Worm (Caenorhabditis elegans): ENCODE data around the gene dnj-26.

The dnj-26 gene

DNA sequence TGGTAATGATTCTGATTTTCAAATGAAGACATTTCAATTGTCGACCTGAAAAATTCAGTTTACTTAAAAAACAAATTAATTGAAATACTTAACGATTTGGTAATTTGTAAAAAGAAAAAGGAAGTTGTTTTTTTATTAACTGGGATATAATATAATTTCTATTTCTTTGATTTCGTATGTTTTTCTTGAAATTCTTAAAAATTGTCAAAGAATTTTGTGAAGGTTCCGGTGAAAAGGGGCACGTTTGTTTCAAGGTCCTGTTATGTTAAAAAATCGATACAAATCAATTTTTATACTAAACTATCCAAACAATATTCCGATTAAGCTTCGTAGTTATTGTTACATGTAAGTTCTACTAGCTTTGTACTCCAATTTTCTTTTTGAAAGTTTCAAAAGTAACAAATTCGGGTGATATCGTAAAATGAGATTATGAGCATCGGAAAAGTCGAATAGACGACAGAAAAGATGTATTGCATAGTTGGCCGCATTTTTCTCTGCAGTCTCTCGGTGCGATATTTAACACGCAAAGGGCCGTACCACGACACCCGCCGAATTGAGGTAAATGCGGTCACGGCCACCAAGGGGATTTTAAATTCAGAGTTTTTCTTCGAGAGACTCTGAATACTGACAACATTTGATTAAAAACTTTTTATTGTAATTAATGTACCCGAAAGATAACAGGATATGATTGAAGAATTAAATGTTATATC lies 6.8 kb upstream of the dnj-26 start, which contains the start of gene Y39C12A.9:
Gene Y39C12A.9 (minus strand): TSS at position 51 of the 710 bp plus-strand sequence.
- TF ChIP-seq aly-1 (tag; optimal IDR thresholded peaks at IDR 0.05) (no peak), F13C5.2 (tag; optimal IDR thresholded peaks at IDR 0.05) (no peak), ets-7 (tag; optimal IDR thresholded peaks at IDR 0.05) (no peak), scrt-1 (GFP tag; IDR thresholded peaks at IDR 0.05) (no peak), sea-1 (GFP tag; conservative IDR thresholded peaks at IDR 0.05) (no peak), ceh-36 (tag; optimal IDR thresholded peaks at IDR 0.05) (no peak), ama-1 (optimal IDR thresholded peaks at IDR 0.05) (no peak), pes-1 (GFP tag; IDR thresholded peaks at IDR 0.05) (no peak), B0310.2 (tag; optimal IDR thresholded peaks at IDR 0.05) (no peak), tbx-11 (GFP tag; IDR thresholded peaks at IDR 0.05) (no peak), tra-4 (tag; optimal IDR thresholded peaks at IDR 0.05) (no peak), hnd-1 (tag; optimal IDR thresholded peaks at IDR 0.05) (no peak), ceh-13 (GFP tag; optimal IDR thresholded peaks at IDR 0.05) (no peak)

DNA sequence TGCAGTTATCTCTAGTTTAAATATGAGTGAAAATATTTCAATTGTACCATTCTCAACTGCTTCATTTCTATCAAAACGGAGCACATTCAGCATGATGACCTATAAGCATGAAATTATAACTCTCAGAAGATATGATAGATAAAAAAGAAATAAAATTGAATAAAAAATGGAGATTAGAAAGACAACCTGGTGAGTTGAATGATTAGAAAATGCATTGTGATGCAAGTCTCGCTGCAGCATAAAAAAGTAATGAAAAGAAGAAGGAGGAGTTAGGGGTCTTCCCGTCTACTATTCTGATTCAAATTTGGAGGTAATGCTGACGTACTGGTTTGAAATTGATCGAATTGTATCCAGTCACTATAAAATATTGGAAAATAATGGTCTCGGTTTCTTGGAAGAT lies 7.8 kb downstream of the dnj-26 start, which contains the start of gene sre-15:
Gene sre-15 (minus strand): TSS at position 101 of the 400 bp plus-strand sequence.
- TF ChIP-seq hmbx-1 (tag; optimal IDR thresholded peaks at IDR 0.05) (no peak), sea-1 (GFP tag; conservative IDR thresholded peaks at IDR 0.05) (no peak), ama-1 (optimal IDR thresholded peaks at IDR 0.05) (no peak), B0310.2 (tag; optimal IDR thresholded peaks at IDR 0.05) (no peak), hnd-1 (tag; optimal IDR thresholded peaks at IDR 0.05) (no peak), ceh-36 (tag; optimal IDR thresholded peaks at IDR 0.05) (no peak), flt-1 (GFP tag; IDR thresholded peaks at IDR 0.05) (no peak), pes-1 (GFP tag; IDR thresholded peaks at IDR 0.05) (no peak), tbx-11 (GFP tag; IDR thresholded peaks at IDR 0.05) (no peak), hmg-4 (GFP tag; optimal IDR thresholded peaks at IDR 0.05) (no peak)

- TF ChIP-seq hnd-1 (tag; optimal IDR thresholded peaks at IDR 0.05) (no peak), ets-7 (tag; optimal IDR thresholded peaks at IDR 0.05) (no peak), flt-1 (GFP tag; IDR thresholded peaks at IDR 0.05) (no peak), tra-4 (tag; optimal IDR thresholded peaks at IDR 0.05) (no peak), scrt-1 (GFP tag; IDR thresholded peaks at IDR 0.05) (no peak), hmg-4 (GFP tag; optimal IDR thresholded peaks at IDR 0.05) (no peak), tbx-11 (GFP tag; IDR thresholded peaks at IDR 0.05) (no peak), ceh-13 (GFP tag; optimal IDR thresholded peaks at IDR 0.05) (no peak), pes-1 (GFP tag; IDR thresholded peaks at IDR 0.05) (no peak), ceh-36 (tag; optimal IDR thresholded peaks at IDR 0.05) (no peak), F13C5.2 (tag; optimal IDR thresholded peaks at IDR 0.05) (no peak), tbx-37 (GFP tag; conservative IDR thresholded peaks at IDR 0.05) (no peak), aly-1 (tag; optimal IDR thresholded peaks at IDR 0.05) (no peak), hmbx-1 (tag; optimal IDR thresholded peaks at IDR 0.05) (no peak), sea-1 (GFP tag; conservative IDR thresholded peaks at IDR 0.05) (no peak), ama-1 (optimal IDR thresholded peaks at IDR 0.05) (no peak), B0310.2 (tag; optimal IDR thresholded peaks at IDR 0.05) (no peak)
Measured at ce11 chrIV:12238851-12239250, 13.6 kb downstream of the dnj-26 start, which contains the start of gene sre-19. TSS of gene sre-19 (minus strand) at chrIV:12238951.

DNA sequence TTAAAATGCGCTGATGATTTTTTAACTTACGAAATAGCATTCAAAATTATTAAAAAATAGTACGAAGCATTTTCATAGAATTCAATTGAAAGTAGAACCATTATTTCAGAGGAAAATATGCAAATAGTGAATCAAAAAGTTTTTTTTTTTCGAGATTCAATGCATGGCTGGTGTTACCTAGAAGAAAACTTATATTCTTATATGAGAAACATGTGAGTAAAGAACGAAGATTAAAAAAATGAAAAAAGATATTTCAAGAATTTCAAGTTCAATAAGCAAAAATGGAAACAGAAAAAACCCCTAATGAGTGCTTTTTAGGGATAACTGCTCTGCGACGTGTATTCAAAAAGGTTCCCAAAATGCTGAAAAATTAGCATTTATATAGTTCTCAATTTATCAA lies 16.5 kb downstream of the dnj-26 start, which contains the start of gene sre-16:
Gene sre-16 (minus strand): TSS at position 101 of the 400 bp plus-strand sequence.
- TF ChIP-seq hnd-1 (tag; optimal IDR thresholded peaks at IDR 0.05) = no peak
- no peak for TF ChIP-seq hmg-4 (GFP tag; optimal IDR thresholded peaks at IDR 0.05)
- TF ChIP-seq scrt-1 (GFP tag; IDR thresholded peaks at IDR 0.05) = no peak
- TF ChIP-seq flt-1 (GFP tag; IDR thresholded peaks at IDR 0.05) = no peak
- TF ChIP-seq F13C5.2 (tag; optimal IDR thresholded peaks at IDR 0.05) = no peak
- no peak for TF ChIP-seq hmbx-1 (tag; optimal IDR thresholded peaks at IDR 0.05)
- no peak for TF ChIP-seq aly-1 (tag; optimal IDR thresholded peaks at IDR 0.05)
- no peak for TF ChIP-seq tbx-37 (GFP tag; conservative IDR thresholded peaks at IDR 0.05)
- no peak for TF ChIP-seq ceh-36 (tag; optimal IDR thresholded peaks at IDR 0.05)
- TF ChIP-seq sea-1 (GFP tag; conservative IDR thresholded peaks at IDR 0.05) = no peak
- no peak for TF ChIP-seq ceh-13 (GFP tag; optimal IDR thresholded peaks at IDR 0.05)
- TF ChIP-seq ama-1 (optimal IDR thresholded peaks at IDR 0.05) = no peak
- no peak for TF ChIP-seq ets-7 (tag; optimal IDR thresholded peaks at IDR 0.05)
- TF ChIP-seq tra-4 (tag; optimal IDR thresholded peaks at IDR 0.05) = no peak
- TF ChIP-seq pes-1 (GFP tag; IDR thresholded peaks at IDR 0.05) = no peak
- no peak for TF ChIP-seq B0310.2 (tag; optimal IDR thresholded peaks at IDR 0.05)
- no peak for TF ChIP-seq tbx-11 (GFP tag; IDR thresholded peaks at IDR 0.05)

ce11 chrIV:12229679-12230078 lies 22.8 kb downstream of the dnj-26 start, which contains the start of gene sre-18:
TSS of gene sre-18 (minus strand) at chrIV:12229779.
- TF ChIP-seq scrt-1 (GFP tag; IDR thresholded peaks at IDR 0.05) = no peak
- no peak for TF ChIP-seq ceh-13 (GFP tag; optimal IDR thresholded peaks at IDR 0.05)
- no peak for TF ChIP-seq hmbx-1 (tag; optimal IDR thresholded peaks at IDR 0.05)
- TF ChIP-seq flt-1 (GFP tag; IDR thresholded peaks at IDR 0.05) = no peak
- TF ChIP-seq pes-1 (GFP tag; IDR thresholded peaks at IDR 0.05) = no peak
- TF ChIP-seq tbx-37 (GFP tag; conservative IDR thresholded peaks at IDR 0.05) = no peak
- no peak for TF ChIP-seq ceh-36 (tag; optimal IDR thresholded peaks at IDR 0.05)

- TF ChIP-seq ama-1 (optimal IDR thresholded peaks at IDR 0.05) = no peak
Measured at ce11 chrIV:12227012-12227411, 25.5 kb downstream of the dnj-26 start, which contains the start of gene mlt-3. TSS of gene mlt-3 (minus strand) at chrIV:12227112.

ce11 chrIV:12219309-12219708 lies 33.2 kb downstream of the dnj-26 start, which contains the start of gene F35G2.5:
TSS of gene F35G2.5 (plus strand) at chrIV:12219609.
- no peak for TF ChIP-seq aly-1 (tag; optimal IDR thresholded peaks at IDR 0.05)
- TF ChIP-seq sea-1 (GFP tag; conservative IDR thresholded peaks at IDR 0.05) = no peak
- TF ChIP-seq pes-1 (GFP tag; IDR thresholded peaks at IDR 0.05) = no peak
- no peak for TF ChIP-seq tbx-37 (GFP tag; conservative IDR thresholded peaks at IDR 0.05)
- TF ChIP-seq ceh-36 (tag; optimal IDR thresholded peaks at IDR 0.05) = no peak
- TF ChIP-seq F13C5.2 (tag; optimal IDR thresholded peaks at IDR 0.05) = no peak
- no peak for TF ChIP-seq hnd-1 (tag; optimal IDR thresholded peaks at IDR 0.05)
- no peak for TF ChIP-seq tra-4 (tag; optimal IDR thresholded peaks at IDR 0.05)
- TF ChIP-seq hmg-4 (GFP tag; optimal IDR thresholded peaks at IDR 0.05) = no peak
- no peak for TF ChIP-seq tbx-11 (GFP tag; IDR thresholded peaks at IDR 0.05)
- TF ChIP-seq flt-1 (GFP tag; IDR thresholded peaks at IDR 0.05) = no peak

All from whole organism, early embryonic.